Worm (Caenorhabditis elegans) whole organism, L2 larva: ENCODE measurements around the gene msp-142.

ENCODE experiments used
- ama-1 ChIP-seq: fragments of 150-350 bp; optimal IDR thresholded peaks from 2 replicates; lab custom pipeline; 2018; ENCODE audit warnings: inconsistent platforms
- lin-39 ChIP-seq: fragments of 150-350 bp; optimal IDR thresholded peaks from 2 replicates; lab custom pipeline; 2014; ENCODE audit warnings: missing biosample characterization, missing genetic modification reagents, missing genetic modification characterization
- lsy-2 ChIP-seq, 2 experiments: fragments of 150-350 bp in 1 of 2; sonication (generic microtip) in 1 of 2; optimal IDR thresholded peaks; 2 replicates each; lab custom pipeline; 2014 to 2017; ENCODE audit warnings: missing biosample characterization in 2 of 2, missing genetic modification characterization in 2 of 2
- skn-1 ChIP-seq: sonication (generic microtip); optimal IDR thresholded peaks from 2 replicates; lab custom pipeline; 2017; ENCODE audit warnings: missing biosample characterization, missing genetic modification characterization
- unc-62 ChIP-seq: fragments of 150-350 bp; optimal IDR thresholded peaks from 2 replicates; lab custom pipeline; 2014; ENCODE audit warnings: missing biosample characterization, missing genetic modification reagents, missing genetic modification characterization

- TF ChIP-seq unc-62 (GFP tag; lab: Kevin White, UChicago), result no peak
- no peak for TF ChIP-seq lin-39 (tag; lab: Kevin White, UChicago)
- TF ChIP-seq ama-1 (lab: Kevin White, UChicago), result no peak
- TF ChIP-seq skn-1 (tag; lab: Kevin White, UChicago), result no peak
- no peak for TF ChIP-seq lsy-2 (tag; optimal IDR thresholded peaks at IDR 0.05; lab: Kevin White, UChicago)
Measured at ce11 chrII:5748395-5748794, 49.3 kb upstream of the msp-142 start.
